Fruit fly (Drosophila melanogaster) whole organism, embryonic: ENCODE measurements around the gene CG11294.

ENCODE experiments used
- ATbp ChIP-seq: fragments of 200-800 bp; sonication (Bioruptor generic); optimal IDR thresholded peaks from 2 replicates; lab custom pipeline; 2017; ENCODE audit warnings: missing biosample characterization, mild to moderate bottlenecking, missing genetic modification characterization, missing genetic modification reagents
- BtbVII ChIP-seq: fragments of 200-800 bp; sonication (Bioruptor generic); optimal IDR thresholded peaks from 3 replicates; lab custom pipeline; 2017; ENCODE audit warnings: missing biosample characterization, mild to moderate bottlenecking, missing genetic modification characterization
- CG10321 ChIP-seq: fragments of 200-800 bp; sonication (Bioruptor generic); IDR thresholded peaks from 2 replicates; pipeline ENCODE4 v1.3.6; 2022; ENCODE audit warnings: missing biosample characterization, missing genetic modification characterization
- CG10979 ChIP-seq: fragments of 200-800 bp; sonication (Bioruptor generic); optimal IDR thresholded peaks from 2 replicates; lab custom pipeline; 2018; ENCODE audit warnings: missing biosample characterization, mild to moderate bottlenecking, missing genetic modification characterization, moderate library complexity
- CG11398 ChIP-seq: fragments of 200-800 bp; sonication (Bioruptor generic); optimal IDR thresholded peaks from 2 replicates; lab custom pipeline; 2016; ENCODE audit warnings: missing biosample characterization, missing genetic modification characterization
- CG14050 ChIP-seq: fragments of 200-800 bp; sonication (Bioruptor generic); IDR thresholded peaks from 3 replicates; pipeline ENCODE4 v1.3.6; 2022; ENCODE audit warnings: missing biosample characterization, missing genetic modification characterization
- CG14667 ChIP-seq: fragments of 200-800 bp; sonication (Bioruptor generic); IDR thresholded peaks from 2 replicates; pipeline ENCODE4 v1.3.6; 2022; ENCODE audit warnings: missing biosample characterization, missing genetic modification characterization
- CG1602 ChIP-seq: fragments of 200-800 bp; sonication (Bioruptor generic); optimal IDR thresholded peaks from 3 replicates; lab custom pipeline; 2016; ENCODE audit warnings: missing biosample characterization, missing genetic modification characterization
- CG2875 ChIP-seq: fragments of 200-800 bp; sonication (Bioruptor generic); optimal IDR thresholded peaks from 2 replicates; lab custom pipeline; 2017; ENCODE audit warnings: missing biosample characterization, mild to moderate bottlenecking, missing genetic modification characterization, missing genetic modification reagents
- CG31388 ChIP-seq: fragments of 200-800 bp; sonication (Bioruptor generic); optimal IDR thresholded peaks from 2 replicates; lab custom pipeline; 2016; ENCODE audit warnings: missing biosample characterization, missing genetic modification characterization
- CG3281 ChIP-seq: fragments of 200-800 bp; sonication (Bioruptor generic); optimal IDR thresholded peaks from 3 replicates; lab custom pipeline; 2017; ENCODE audit warnings: missing biosample characterization, mild to moderate bottlenecking, missing genetic modification characterization
- CG33213 ChIP-seq: fragments of 200-800 bp; sonication (Bioruptor generic); optimal IDR thresholded peaks from 3 replicates; lab custom pipeline; 2016; ENCODE audit warnings: missing biosample characterization, missing genetic modification characterization
- CG42726 ChIP-seq: fragments of 200-800 bp; sonication (Bioruptor generic); IDR thresholded peaks from 2 replicates; pipeline ENCODE4 v1.3.6; 2022; ENCODE audit warnings: missing biosample characterization, missing genetic modification characterization; ENCODE audit not compliant: partially characterized antibody
- CG6654 ChIP-seq: fragments of 200-800 bp; sonication (Bioruptor generic); optimal IDR thresholded peaks from 2 replicates; lab custom pipeline; 2017; ENCODE audit warnings: missing biosample characterization, mild to moderate bottlenecking, missing genetic modification characterization
- CG7786 ChIP-seq: fragments of 200-800 bp; sonication (Bioruptor generic); optimal IDR thresholded peaks from 2 replicates; lab custom pipeline; 2016; ENCODE audit warnings: missing biosample characterization, missing genetic modification characterization
- CG8388 ChIP-seq: fragments of 200-800 bp; sonication (Bioruptor generic); optimal IDR thresholded peaks from 2 replicates; lab custom pipeline; 2019; ENCODE audit warnings: missing biosample characterization, mild to moderate bottlenecking, missing genetic modification characterization, moderate library complexity
- CG8478 ChIP-seq: fragments of >200 bp; optimal IDR thresholded peaks from 2 replicates; lab custom pipeline; 2018
- CG8924 ChIP-seq: fragments of 200-800 bp; optimal IDR thresholded peaks from 3 replicates; lab custom pipeline; 2019; ENCODE audit warnings: missing biosample characterization, mild to moderate bottlenecking, missing genetic modification characterization, moderate library complexity
- CG9609 ChIP-seq: fragments of 200-800 bp; sonication (Bioruptor generic); optimal IDR thresholded peaks from 3 replicates; lab custom pipeline; 2016; ENCODE audit warnings: missing biosample characterization, missing genetic modification characterization
- CG9932 ChIP-seq: fragments of 200-800 bp; sonication (Bioruptor generic); IDR thresholded peaks from 2 replicates; pipeline ENCODE4 v1.3.6; 2022; ENCODE audit warnings: missing biosample characterization, missing genetic modification characterization
- Dbx ChIP-seq: fragments of 200-800 bp; sonication (Bioruptor generic); IDR thresholded peaks from 3 replicates; pipeline ENCODE4 v1.3.6; 2022; ENCODE audit warnings: missing biosample characterization, missing genetic modification characterization
- Dp ChIP-seq: fragments of 200-800 bp; sonication (Bioruptor generic); optimal IDR thresholded peaks from 2 replicates; lab custom pipeline; 2018; ENCODE audit warnings: missing biosample characterization, mild to moderate bottlenecking, missing genetic modification characterization, moderate library complexity
- Eip74EF ChIP-seq, 2 experiments: fragments of 200-800 bp in 1 of 2; fragments of >200 bp in 1 of 2; sonication (Bioruptor generic) in 1 of 2; optimal IDR thresholded peaks; 2 replicates each; lab custom pipeline; 2017 to 2019; ENCODE audit warnings: missing biosample characterization in 2 of 2, missing genetic modification characterization in 2 of 2, mild to moderate bottlenecking in 1 of 2, moderate library complexity in 1 of 2
- H2.0 ChIP-seq: fragments of 200-800 bp; sonication (Bioruptor generic); IDR thresholded peaks from 2 replicates; pipeline ENCODE4 v1.3.6; 2022; ENCODE audit warnings: missing biosample characterization, missing genetic modification characterization
- Hr3 ChIP-seq: fragments of 200-800 bp; sonication (Bioruptor generic); optimal IDR thresholded peaks from 3 replicates; lab custom pipeline; 2016; ENCODE audit warnings: missing biosample characterization, missing genetic modification characterization
- Hr39 ChIP-seq: fragments of >200 bp; optimal IDR thresholded peaks from 2 replicates; lab custom pipeline; 2017
- MTF-1 ChIP-seq: fragments of 200-800 bp; sonication (Bioruptor generic); optimal IDR thresholded peaks from 2 replicates; lab custom pipeline; 2018; ENCODE audit warnings: missing biosample characterization, mild to moderate bottlenecking, missing genetic modification characterization, borderline replicate concordance
- Mes4 ChIP-seq: fragments of 200-800 bp; sonication (Bioruptor generic); optimal IDR thresholded peaks from 2 replicates; lab custom pipeline; 2016; ENCODE audit warnings: missing biosample characterization, missing genetic modification characterization
- Myb ChIP-seq: fragments of 200-800 bp; sonication (Bioruptor generic); optimal IDR thresholded peaks from 2 replicates; lab custom pipeline; 2016; ENCODE audit warnings: missing biosample characterization, missing genetic modification characterization
- Pdp1 ChIP-seq, 2 experiments: fragments of 200-800 bp; sonication (Bioruptor generic); optimal IDR thresholded peaks; 3 replicates each; lab custom pipeline; 2016; ENCODE audit warnings: missing biosample characterization in 2 of 2, missing genetic modification characterization in 2 of 2, mild to moderate bottlenecking in 1 of 2, moderate library complexity in 1 of 2
- Sry-δ ChIP-seq: fragments of 200-800 bp; sonication (Bioruptor generic); optimal IDR thresholded peaks from 2 replicates; lab custom pipeline; 2016; ENCODE audit warnings: missing biosample characterization, missing genetic modification characterization
- Trl ChIP-seq, 3 experiments: fragments of >200 bp in 2 of 3; fragments of 200-800 bp in 1 of 3; sonication (Bioruptor generic) in 1 of 3; optimal IDR thresholded peaks; 2 replicates in 1 of 3; 3 replicates in 2 of 3; lab custom pipeline; 2016 to 2017; ENCODE audit warnings: missing biosample characterization in 1 of 3, missing genetic modification characterization in 1 of 3
- Usf ChIP-seq: fragments of 200-800 bp; sonication (Bioruptor generic); optimal IDR thresholded peaks from 2 replicates; lab custom pipeline; 2017; ENCODE audit warnings: missing genotype, missing biosample characterization, missing genetic modification characterization
- Xrp1 ChIP-seq: fragments of 200-800 bp; sonication (Bioruptor generic); IDR thresholded peaks from 2 replicates; pipeline ENCODE4 v1.3.6; 2022; ENCODE audit warnings: missing biosample characterization, missing genetic modification characterization
- abd-A ChIP-seq: fragments of 200-800 bp; sonication (Bioruptor generic); optimal IDR thresholded peaks from 3 replicates; lab custom pipeline; 2019; ENCODE audit warnings: missing biosample characterization, mild to moderate bottlenecking, missing genetic modification characterization, moderate library complexity
- bowl ChIP-seq: fragments of 200-800 bp; sonication (Bioruptor generic); IDR thresholded peaks from 2 replicates; pipeline ENCODE4 v1.3.6; 2022; ENCODE audit warnings: missing biosample characterization, missing genetic modification characterization
- chinmo ChIP-seq: fragments of 200-800 bp; sonication (Bioruptor generic); IDR thresholded peaks from 4 replicates; pipeline ENCODE4 v1.3.6; 2022; ENCODE audit warnings: missing biosample characterization, missing genetic modification characterization; ENCODE audit not compliant: partially characterized antibody
- dan ChIP-seq: fragments of 200-800 bp; sonication (Bioruptor generic); IDR thresholded peaks from 2 replicates; pipeline ENCODE4 v1.3.6; 2022; ENCODE audit warnings: missing biosample characterization, missing genetic modification characterization
- gcm ChIP-seq: fragments of 200-800 bp; sonication (Bioruptor generic); optimal IDR thresholded peaks from 2 replicates; lab custom pipeline; 2019; ENCODE audit warnings: missing biosample characterization, mild to moderate bottlenecking, missing genetic modification characterization, moderate library complexity
- grau ChIP-seq: fragments of 200-800 bp; optimal IDR thresholded peaks from 3 replicates; lab custom pipeline; 2019; ENCODE audit warnings: missing biosample characterization, mild to moderate bottlenecking, missing genetic modification characterization, moderate library complexity
- lab ChIP-seq: fragments of 200-800 bp; sonication (Bioruptor generic); optimal IDR thresholded peaks from 3 replicates; lab custom pipeline; 2017; ENCODE audit warnings: missing biosample characterization, missing genetic modification characterization, mild to moderate bottlenecking, moderate library complexity, missing genetic modification reagents
- mirr ChIP-seq: fragments of 200-800 bp; sonication (Bioruptor generic); optimal IDR thresholded peaks from 3 replicates; lab custom pipeline; 2018; ENCODE audit warnings: missing biosample characterization, mild to moderate bottlenecking, missing genetic modification characterization
- org-1 ChIP-seq: fragments of 200-800 bp; sonication (Bioruptor generic); optimal IDR thresholded peaks from 2 replicates; lab custom pipeline; 2017; ENCODE audit warnings: missing biosample characterization, missing genetic modification characterization
- sens ChIP-seq: fragments of 200-800 bp; sonication (Bioruptor generic); peaks from one replicate; lab custom pipeline; 2016; ENCODE audit warnings: missing biosample characterization, missing genetic modification characterization
- sima ChIP-seq: fragments of 200-800 bp; sonication (Bioruptor generic); optimal IDR thresholded peaks from 2 replicates; lab custom pipeline; 2016; ENCODE audit warnings: missing biosample characterization, missing genetic modification characterization
- slp2 ChIP-seq: fragments of 200-800 bp; sonication (Bioruptor generic); optimal IDR thresholded peaks from 2 replicates; lab custom pipeline; 2016; ENCODE audit warnings: missing biosample characterization, missing genetic modification characterization
- sqz ChIP-seq: fragments of 200-800 bp; sonication (Bioruptor generic); optimal IDR thresholded peaks from 3 replicates; lab custom pipeline; 2018; ENCODE audit warnings: missing biosample characterization, mild to moderate bottlenecking, missing genetic modification characterization
- tio ChIP-seq: fragments of 200-800 bp; sonication (Bioruptor generic); optimal IDR thresholded peaks from 2 replicates; lab custom pipeline; 2017; ENCODE audit warnings: missing biosample characterization, missing genetic modification characterization, inconsistent platforms
- trem ChIP-seq: fragments of 200-800 bp; optimal IDR thresholded peaks from 3 replicates; lab custom pipeline; 2019; ENCODE audit warnings: missing biosample characterization, mild to moderate bottlenecking, missing genetic modification characterization, moderate library complexity

The CG11294 gene

DNA sequence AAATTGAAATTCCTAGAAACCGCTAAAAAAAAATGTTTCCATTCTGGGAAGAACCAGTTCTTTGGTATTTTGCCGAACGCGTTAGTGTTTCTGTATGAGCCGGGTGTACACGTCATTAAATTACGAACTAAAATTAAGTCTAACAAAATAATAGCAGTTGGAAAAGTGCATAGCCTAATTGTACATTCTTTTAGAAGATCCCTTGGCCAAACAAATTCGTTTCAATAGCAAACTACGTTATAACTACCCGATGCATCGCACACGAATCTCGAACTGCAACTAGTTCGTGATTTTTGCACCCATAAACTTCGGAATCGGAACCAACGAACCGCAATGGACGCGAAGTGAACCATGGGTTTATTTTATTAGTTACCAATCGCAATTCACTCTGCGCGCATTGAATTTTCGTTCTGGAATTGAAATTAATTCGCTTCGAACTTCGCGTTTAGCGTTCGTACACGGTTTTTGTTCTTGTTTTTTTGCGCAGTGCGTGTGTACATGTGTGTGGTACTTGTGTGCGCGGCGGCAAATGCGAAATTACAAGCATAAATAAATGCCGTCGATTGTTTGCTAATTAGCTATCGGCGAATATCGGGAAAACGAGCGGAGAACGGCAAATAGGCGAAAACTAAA is 12.1 kb downstream of the CG11294 start, which contains the start of gene CAH3 (continued):
- TF ChIP-seq CG6654 (GFP tag; lab: Kevin White, UChicago), result peak; percentile 82
- TF ChIP-seq chinmo (GFP tag; lab: Robert Waterston, UW), result no peak
- TF ChIP-seq CG8388, result peak; percentile 94
- 0 out of 2 replicates have a peak, but pooled peaks have one; percentile 24 for TF ChIP-seq dan (GFP tag; lab: Robert Waterston, UW)
- TF ChIP-seq grau, result peak; percentile 94
- peak; percentile 88 for TF ChIP-seq Dbx (GFP tag; lab: Robert Waterston, UW)
- peak; percentile 87 for TF ChIP-seq Hr3 (GFP tag; lab: Kevin White, UChicago)
- TF ChIP-seq abd-A (tag; lab: Kevin White, UChicago), result peak; percentile 74
- TF ChIP-seq CG8478, result no peak
- TF ChIP-seq lab (GFP tag; lab: Kevin White, UChicago), result peak; percentile 96
- TF ChIP-seq BtbVII, result peak; percentile 90
- peak; percentile 92 for TF ChIP-seq CG14050 (GFP tag; lab: Robert Waterston, UW)
- peak; percentile 80 for TF ChIP-seq CG14667 (GFP tag; lab: Robert Waterston, UW)
- peak; percentile 89 for TF ChIP-seq sqz
- peak; percentile 90 for TF ChIP-seq Usf
- peak; percentile 80 for TF ChIP-seq bowl (GFP tag; lab: Robert Waterston, UW)
- TF ChIP-seq CG31388 (GFP tag; lab: Kevin White, UChicago), result peak; percentile 38
- TF ChIP-seq Sry-δ (GFP tag; lab: Kevin White, UChicago), result peak; percentile 66
- peak; percentile 90 for TF ChIP-seq tio (GFP tag; lab: Kevin White, UChicago)
- peak; percentile 94 for TF ChIP-seq CG9609 (GFP tag; lab: Kevin White, UChicago)
- TF ChIP-seq CG9932, result peak; percentile 90
- peak; percentile 93 for TF ChIP-seq gcm (GFP tag; lab: Kevin White, UChicago)
- TF ChIP-seq mirr (GFP tag; lab: Kevin White, UChicago), result peak; percentile 92
- peak; percentile 25 for TF ChIP-seq sima (GFP tag; lab: Kevin White, UChicago)
- peak; percentile 89 for TF ChIP-seq CG11398 (GFP tag; lab: Kevin White, UChicago)
- TF ChIP-seq CG7786 (GFP tag; lab: Kevin White, UChicago), result peak; percentile 95
- peak; percentile 91 for TF ChIP-seq trem (tag; lab: Kevin White, UChicago)
- peak; percentile 69 for TF ChIP-seq Dp (GFP tag; lab: Kevin White, UChicago)
- peak; percentile 57 for TF ChIP-seq CG10321 (GFP tag; lab: Robert Waterston, UW)
- TF ChIP-seq ATbp (GFP tag; lab: Kevin White, UChicago), result peak; percentile 91
- TF ChIP-seq CG42726, result no peak; the same call in 1 of the 2 replicates
- peak; percentile 75 for TF ChIP-seq MTF-1 (GFP tag; lab: Kevin White, UChicago)
- TF ChIP-seq CG1602 (GFP tag; lab: Kevin White, UChicago), result peak; percentile 90
- peak; percentile 83 for TF ChIP-seq Myb (GFP tag; lab: Kevin White, UChicago)
- peak; percentile 95 for TF ChIP-seq CG10979 (tag; lab: Kevin White, UChicago)
- peak; percentile 91 for TF ChIP-seq Mes4 (GFP tag; lab: Kevin White, UChicago)
- peak; percentile 93 for TF ChIP-seq CG33213 (GFP tag; lab: Kevin White, UChicago)
- TF ChIP-seq Pdp1 (GFP tag; optimal IDR thresholded peaks at IDR 0.05; lab: Kevin White, UChicago), result peak; percentile 90 to 93
- TF ChIP-seq Eip74EF (GFP tag; optimal IDR thresholded peaks at IDR 0.05; lab: Kevin White, UChicago), result peak in 1 of 2 experiments; percentile 81
- peak; percentile 87 for TF ChIP-seq slp2 (GFP tag; lab: Kevin White, UChicago)
- TF ChIP-seq Xrp1 (GFP tag; lab: Robert Waterston, UW), result peak; percentile 94
- peak; percentile 96 for TF ChIP-seq CG8924 (tag; lab: Kevin White, UChicago)
- no peak for TF ChIP-seq Hr39 (lab: Kevin White, UChicago)
- no peak for TF ChIP-seq Trl (optimal IDR thresholded peaks at IDR 0.05; lab: Kevin White, UChicago)
- peak; percentile 93 for TF ChIP-seq Trl (GFP tag; optimal IDR thresholded peaks at IDR 0.05; lab: Kevin White, UChicago)
- peak; percentile 71 for TF ChIP-seq CG2875 (GFP tag; lab: Kevin White, UChicago)
- TF ChIP-seq org-1 (GFP tag; lab: Kevin White, UChicago), result peak; percentile 90
- peak; percentile 92 for TF ChIP-seq H2.0 (GFP tag; lab: Robert Waterston, UW)
- TF ChIP-seq sens, result peak; percentile 98
- TF ChIP-seq CG3281, result peak; percentile 95
